Worm (Caenorhabditis elegans) whole organism, midembryonic: ENCODE measurements around the gene srh-293.

Experiments used
- T22C8.4 ChIP-seq: fragments of 200-800 bp; sonication (Bioruptor generic); IDR thresholded peaks from 2 replicates; pipeline ENCODE4 v1.3.6; 2022; ENCODE audit warnings: missing genetic modification characterization, missing compliant biosample characterization
- cog-1 ChIP-seq: sonication (generic microtip); optimal IDR thresholded peaks from 2 replicates; lab custom pipeline; 2016; ENCODE audit warnings: missing genetic modification characterization, missing compliant biosample characterization
- flt-1 ChIP-seq: fragments of 200-800 bp; sonication (Bioruptor generic); IDR thresholded peaks from 2 replicates; pipeline ENCODE4 v1.3.6; 2022; ENCODE audit warnings: missing genetic modification characterization, missing compliant biosample characterization
- klf-2 ChIP-seq: fragments of 200-800 bp; sonication (Bioruptor generic); conservative IDR thresholded peaks from 2 replicates; pipeline ENCODE4 v1.3.6; 2022; ENCODE audit warnings: missing genetic modification reagents, missing genetic modification characterization, missing compliant biosample characterization
- med-1 ChIP-seq: sonication (generic microtip); optimal IDR thresholded peaks from 2 replicates; lab custom pipeline; 2017; ENCODE audit warnings: missing genetic modification characterization, mild to moderate bottlenecking, missing compliant biosample characterization, antibody characterized with exemption, missing genetic modification reagents; ENCODE audit not compliant: insufficient read depth
- ref-1 ChIP-seq: fragments of 200-800 bp; sonication (Bioruptor generic); conservative IDR thresholded peaks from 2 replicates; pipeline ENCODE4 v1.3.6; 2022; ENCODE audit warnings: missing genetic modification reagents, missing genetic modification characterization, missing compliant biosample characterization
- tab-1 ChIP-seq: fragments of 200-800 bp; sonication (Bioruptor generic); IDR thresholded peaks from 2 replicates; pipeline ENCODE4 v1.3.6; 2022; ENCODE audit warnings: missing genetic modification characterization, missing compliant biosample characterization
- ztf-23 ChIP-seq: fragments of 200-800 bp; sonication (Bioruptor generic); IDR thresholded peaks from 2 replicates; pipeline ENCODE4 v1.3.6; 2022; ENCODE audit warnings: missing genetic modification reagents, missing genetic modification characterization, missing compliant biosample characterization
- ztf-29 ChIP-seq: fragments of 200-800 bp; sonication (Bioruptor generic); IDR thresholded peaks from 2 replicates; pipeline ENCODE4 v1.3.6; 2022; ENCODE audit warnings: missing genetic modification reagents, missing genetic modification characterization, missing compliant biosample characterization

srh-293 gene

DNA sequence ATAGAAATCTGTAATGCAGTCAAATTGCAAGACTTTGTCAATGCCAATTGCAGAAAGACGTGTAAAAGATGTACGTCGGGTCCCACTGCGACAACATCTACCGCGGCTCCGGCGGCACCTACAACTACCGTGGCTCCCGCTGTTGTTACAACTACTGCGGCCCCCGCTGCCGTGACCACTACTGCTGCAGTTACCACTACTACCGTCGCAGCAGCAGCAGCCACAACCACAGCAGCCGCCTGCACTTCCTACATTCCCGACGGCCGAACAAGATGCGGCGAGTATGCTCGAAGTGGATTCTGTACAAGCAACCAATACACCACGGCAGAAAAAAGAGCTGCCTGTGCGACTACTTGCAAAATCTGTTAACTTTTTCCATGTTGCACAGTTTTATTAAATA, 48.8 kb downstream of the srh-293 start:
- TF ChIP-seq klf-2 (GFP tag; lab: Robert Waterston, UW) (no peak), cog-1 (tag; lab: Kevin White, UChicago) (no peak), ztf-29 (GFP tag; lab: Robert Waterston, UW) (no peak), ref-1 (GFP tag; lab: Robert Waterston, UW) (no peak), med-1 (GFP tag; lab: Kevin White, UChicago) (no peak), flt-1 (GFP tag; lab: Robert Waterston, UW) (no peak), tab-1 (GFP tag; lab: Robert Waterston, UW) (no peak), T22C8.4 (no peak), ztf-23 (GFP tag; lab: Robert Waterston, UW) (no peak)

DNA sequence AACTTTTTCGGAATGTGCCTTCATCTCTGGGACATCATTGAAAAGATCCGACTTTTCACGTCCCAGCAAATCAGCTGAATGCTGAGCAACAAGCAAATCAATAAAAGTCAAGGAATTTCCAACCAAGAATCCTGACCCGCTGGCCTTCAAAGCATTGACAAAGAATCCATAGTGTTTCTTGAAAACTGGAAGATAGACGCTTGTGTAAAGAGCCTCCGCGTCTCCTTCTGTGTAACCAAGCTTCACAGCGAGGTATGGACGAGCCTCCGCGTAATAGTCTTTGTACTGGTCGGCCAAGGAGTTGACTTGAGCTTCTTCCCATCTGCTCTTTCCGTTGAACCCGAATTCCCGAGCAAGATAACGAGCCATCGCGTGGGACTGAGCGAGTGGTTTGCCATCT, 49.4 kb downstream of the srh-293 start:
- TF ChIP-seq ztf-23 (GFP tag; lab: Robert Waterston, UW) (no peak), tab-1 (GFP tag; lab: Robert Waterston, UW) (no peak), T22C8.4 (no peak), ref-1 (GFP tag; lab: Robert Waterston, UW) (no peak), med-1 (GFP tag; lab: Kevin White, UChicago) (no peak)

DNA sequence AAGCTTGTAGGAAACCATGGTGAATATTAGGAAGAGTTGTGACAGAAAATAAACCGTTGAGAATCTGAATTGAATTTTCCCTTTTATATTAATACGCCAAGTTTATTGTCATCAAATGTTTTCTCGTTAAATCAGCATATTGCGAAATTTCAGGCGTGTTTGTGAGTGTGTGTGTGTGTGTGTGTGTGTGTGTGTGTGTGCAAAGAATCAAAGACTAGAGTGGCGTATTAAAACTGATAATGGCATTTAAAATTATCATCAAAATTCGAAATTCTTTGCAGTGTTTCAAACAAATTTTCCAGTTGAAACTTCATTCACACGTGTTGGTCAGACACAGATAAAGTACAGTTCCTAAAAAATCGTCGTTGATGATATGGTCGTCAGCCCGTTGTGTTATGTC, 50.0 kb downstream of the srh-293 start, which contains the start of gene gst-38:
Gene gst-38, minus strand, starts transcription at position 152 of the 400 bp plus-strand sequence.
- TF ChIP-seq med-1 (GFP tag; lab: Kevin White, UChicago): no peak
- TF ChIP-seq ref-1 (GFP tag; lab: Robert Waterston, UW): no peak
- no peak for TF ChIP-seq ztf-29 (GFP tag; lab: Robert Waterston, UW)
- TF ChIP-seq flt-1 (GFP tag; lab: Robert Waterston, UW): no peak
- TF ChIP-seq klf-2 (GFP tag; lab: Robert Waterston, UW): no peak
- TF ChIP-seq tab-1 (GFP tag; lab: Robert Waterston, UW): no peak
- TF ChIP-seq ztf-23 (GFP tag; lab: Robert Waterston, UW): no peak
- no peak for TF ChIP-seq cog-1 (tag; lab: Kevin White, UChicago)
- no peak for TF ChIP-seq T22C8.4
